Worm (Caenorhabditis elegans): ENCODE results near the gene Y116A8C.40.

DNA sequence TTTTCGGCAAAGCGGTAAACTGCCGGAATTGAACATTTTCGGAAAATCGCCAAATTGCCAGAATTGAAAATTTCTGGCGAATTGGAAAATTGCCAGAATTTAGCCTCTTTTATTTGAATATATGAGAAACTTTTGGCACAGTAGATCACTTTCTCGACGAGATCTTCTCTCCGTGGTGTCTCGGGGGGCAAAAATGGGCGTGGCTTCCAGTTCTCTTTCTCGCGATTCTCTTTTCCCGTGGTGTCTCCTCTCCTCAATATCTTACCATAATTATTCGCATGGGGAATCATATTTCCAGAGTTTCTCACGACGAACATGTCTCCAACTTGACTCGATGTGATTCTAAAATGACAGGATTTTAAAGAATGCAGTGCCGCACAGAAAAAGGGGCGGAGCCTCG lies 51.7 kb downstream of the Y116A8C.40 start:
- TF ChIP-seq zag-1 (tag; optimal IDR thresholded peaks at IDR 0.05), result no peak
- no peak for TF ChIP-seq elt-3 (tag; optimal IDR thresholded peaks at IDR 0.05)
- TF ChIP-seq R02D3.7 (tag; optimal IDR thresholded peaks at IDR 0.05), result no peak
- TF ChIP-seq ama-1 (optimal IDR thresholded peaks at IDR 0.05), result no peak
- TF ChIP-seq nhr-129 (tag; optimal IDR thresholded peaks at IDR 0.05), result no peak
- no peak for TF ChIP-seq unc-62 (GFP tag; optimal IDR thresholded peaks at IDR 0.05)
- TF ChIP-seq alr-1 (tag; optimal IDR thresholded peaks at IDR 0.05), result no peak
- TF ChIP-seq nhr-77 (tag; optimal IDR thresholded peaks at IDR 0.05), result no peak
- no peak for TF ChIP-seq ztf-11 (tag; optimal IDR thresholded peaks at IDR 0.05)

All from whole organism, L2 larva.